Worm (Caenorhabditis elegans): ENCODE measurements around the gene srw-62.

DNA sequence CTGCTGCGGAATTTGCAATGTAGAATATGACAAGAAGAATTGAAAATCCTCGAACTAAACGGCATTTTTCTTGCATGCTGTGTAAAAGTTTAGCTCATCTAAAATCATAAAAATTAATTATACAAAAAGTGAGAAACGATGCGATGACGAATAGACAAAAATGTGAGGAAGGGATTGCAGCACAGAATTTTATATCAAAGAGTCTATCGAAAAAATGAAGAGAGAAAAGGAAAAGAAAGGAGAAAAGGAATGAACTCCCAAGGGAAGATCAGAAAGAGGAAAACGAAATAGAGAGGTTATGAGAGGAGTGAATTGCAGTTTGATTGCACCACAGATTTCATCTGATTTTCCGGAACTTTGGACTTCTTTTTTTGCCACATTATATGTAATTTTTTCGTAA, 31.0 kb upstream of the srw-62 start, which contains the start of gene glr-4:
- no peak for TF ChIP-seq ztf-11 (tag; optimal IDR thresholded peaks at IDR 0.05)
- no peak for TF ChIP-seq lin-39 (tag; optimal IDR thresholded peaks at IDR 0.05)
- TF ChIP-seq cey-2 (tag; optimal IDR thresholded peaks at IDR 0.05; ENCODE audit: borderline replicate concordance, insufficient read depth) = no peak
- TF ChIP-seq fos-1 (tag; optimal IDR thresholded peaks at IDR 0.05) = no peak
- TF ChIP-seq ceh-82 (tag; optimal IDR thresholded peaks at IDR 0.05) = no peak
- no peak for TF ChIP-seq zip-2 (tag; optimal IDR thresholded peaks at IDR 0.05)
- TF ChIP-seq unc-130 (GFP tag; optimal IDR thresholded peaks at IDR 0.05) = no peak
- TF ChIP-seq lin-38 (GFP tag; IDR thresholded peaks at IDR 0.05) = no peak
